Worm (Caenorhabditis elegans) whole organism, L1 larva: Measurements from ENCODE around the gene fntb-1.
A peak's percentile ranks its signal among the peaks of the same experiment; 100 is the strongest.

Experiments used
- C04F5.9 ChIP-seq: sonication (generic microtip); optimal IDR thresholded peaks from 2 replicates; lab custom pipeline; 2016; ENCODE audit warnings: missing genetic modification characterization, missing compliant biosample characterization
- Y116A8C.19 ChIP-seq: sonication (generic microtip); optimal IDR thresholded peaks from 2 replicates; lab custom pipeline; 2016; ENCODE audit warnings: missing compliant biosample characterization, missing genetic modification characterization, borderline replicate concordance
- alr-1 ChIP-seq: fragments of 200-800 bp; sonication (Bioruptor generic); optimal IDR thresholded peaks from 2 replicates; lab custom pipeline; 2018; ENCODE audit warnings: borderline replicate concordance, mild to moderate bottlenecking, missing genetic modification characterization, missing compliant biosample characterization
- aly-2 ChIP-seq: fragments of 150-350 bp; optimal IDR thresholded peaks from 2 replicates; lab custom pipeline; 2014; ENCODE audit warnings: missing biosample characterization, missing genetic modification characterization
- ama-1 ChIP-seq: fragments of 150-350 bp; optimal IDR thresholded peaks from 2 replicates; lab custom pipeline; 2014
- ceh-82 ChIP-seq, 3 experiments: fragments of 150-350 bp in 1 of 3; sonication (generic microtip) in 2 of 3; optimal IDR thresholded peaks; 2 replicates each; lab custom pipeline; 2014 to 2017; ENCODE audit warnings: missing biosample characterization in 3 of 3, missing genetic modification characterization in 3 of 3
- ceh-88 ChIP-seq: fragments of 200-800 bp; sonication (Bioruptor generic); IDR thresholded peaks from 2 replicates; pipeline ENCODE4 v1.3.6; 2022; ENCODE audit warnings: missing genetic modification characterization, missing compliant biosample characterization
- dpl-1 ChIP-seq, 3 experiments: fragments of 150-350 bp in 2 of 3; sonication (generic microtip) in 1 of 3; optimal IDR thresholded peaks; 2 replicates each; lab custom pipeline; 2014 to 2017; ENCODE audit warnings: missing biosample characterization in 3 of 3, missing genetic modification characterization in 3 of 3, missing genetic modification reagents in 3 of 3
- dsc-1 ChIP-seq: sonication (generic microtip); optimal IDR thresholded peaks from 2 replicates; lab custom pipeline; 2016; ENCODE audit warnings: mild to moderate bottlenecking, missing genetic modification characterization, missing compliant biosample characterization
- egl-27 ChIP-seq, 2 experiments: fragments of 150-350 bp in 1 of 2; sonication (generic microtip); optimal IDR thresholded peaks; 3 replicates each; lab custom pipeline; 2017 to 2018; ENCODE audit warnings: missing biosample characterization in 2 of 2, missing genetic modification characterization in 2 of 2, missing genetic modification reagents in 2 of 2
- elt-2 ChIP-seq: sonication (generic microtip); optimal IDR thresholded peaks from 2 replicates; lab custom pipeline; 2016; ENCODE audit warnings: missing genetic modification characterization, mild to moderate bottlenecking, inconsistent platforms, missing compliant biosample characterization, missing genetic modification reagents
- elt-3 ChIP-seq, 6 experiments: fragments of 150-350 bp in 1 of 6; sonication (generic microtip); optimal IDR thresholded peaks; 2 replicates each; lab custom pipeline; 2017 to 2018; ENCODE audit warnings: missing biosample characterization in 6 of 6, missing genetic modification characterization in 6 of 6, inconsistent platforms in 1 of 6
- fkh-10 ChIP-seq: sonication (generic microtip); optimal IDR thresholded peaks from 2 replicates; lab custom pipeline; 2017; ENCODE audit warnings: missing biosample characterization, missing genetic modification reagents, missing genetic modification characterization
- fkh-4 ChIP-seq: sonication (generic microtip); optimal IDR thresholded peaks from 2 replicates; lab custom pipeline; 2016; ENCODE audit warnings: missing compliant biosample characterization, missing genetic modification characterization, borderline replicate concordance
- fkh-8 ChIP-seq: sonication (generic microtip); optimal IDR thresholded peaks from 2 replicates; lab custom pipeline; 2016; ENCODE audit warnings: mild to moderate bottlenecking, missing genetic modification characterization, missing compliant biosample characterization
- grh-1 ChIP-seq: fragments of 200-800 bp; sonication (Bioruptor generic); IDR thresholded peaks from 2 replicates; pipeline ENCODE4 v1.3.6; 2022; ENCODE audit warnings: missing genetic modification reagents, missing genetic modification characterization, missing compliant biosample characterization
- hlh-17 ChIP-seq: fragments of 200-800 bp; sonication (Bioruptor generic); optimal IDR thresholded peaks from 2 replicates; lab custom pipeline; 2018; ENCODE audit warnings: missing genetic modification characterization, mild to moderate bottlenecking, missing compliant biosample characterization, moderate library complexity, borderline replicate concordance
- hlh-4 ChIP-seq: sonication (generic microtip); optimal IDR thresholded peaks from 2 replicates; lab custom pipeline; 2016; ENCODE audit warnings: mild to moderate bottlenecking, missing genetic modification characterization, missing compliant biosample characterization
- hpl-2 ChIP-seq: fragments of 150-350 bp; optimal IDR thresholded peaks from 2 replicates; lab custom pipeline; 2014; ENCODE audit warnings: missing biosample characterization, missing genetic modification reagents, missing genetic modification characterization
- lin-14 ChIP-seq: fragments of 200-800 bp; sonication (Bioruptor generic); optimal IDR thresholded peaks from 2 replicates; lab custom pipeline; 2018; ENCODE audit warnings: mild to moderate bottlenecking, missing genetic modification characterization, moderate library complexity, missing compliant biosample characterization
- lin-15B ChIP-seq: fragments of 150-350 bp; sonication (generic microtip); optimal IDR thresholded peaks from 3 replicates; lab custom pipeline; 2014; ENCODE audit warnings: missing biosample characterization, missing genetic modification characterization
- lin-35 ChIP-seq, 2 experiments: fragments of 150-350 bp; optimal IDR thresholded peaks; 2 replicates each; lab custom pipeline; 2014; ENCODE audit warnings: missing biosample characterization in 2 of 2, missing genetic modification characterization in 2 of 2, missing genetic modification reagents in 2 of 2
- mab-9 ChIP-seq: fragments of 200-800 bp; sonication (Bioruptor generic); IDR thresholded peaks from 2 replicates; pipeline ENCODE4 v1.3.6; 2022; ENCODE audit warnings: missing genetic modification reagents, missing genetic modification characterization, missing compliant biosample characterization
- mdl-1 ChIP-seq, 2 experiments: fragments of 150-350 bp; optimal IDR thresholded peaks; 2 replicates each; lab custom pipeline; 2014 to 2017; ENCODE audit warnings: missing biosample characterization in 2 of 2, missing genetic modification characterization in 2 of 2, inconsistent platforms in 1 of 2
- mef-2 ChIP-seq: fragments of 150-350 bp; optimal IDR thresholded peaks from 2 replicates; lab custom pipeline; 2014; ENCODE audit warnings: missing biosample characterization, missing genetic modification characterization
- mep-1 ChIP-seq: fragments of 150-350 bp; optimal IDR thresholded peaks from 2 replicates; lab custom pipeline; 2014; ENCODE audit warnings: missing biosample characterization, missing genetic modification characterization
- nhr-12 ChIP-seq: sonication (generic microtip); optimal IDR thresholded peaks from 2 replicates; lab custom pipeline; 2017; ENCODE audit warnings: missing biosample characterization, missing genetic modification characterization
- nhr-237 ChIP-seq: fragments of 150-350 bp; optimal IDR thresholded peaks from 2 replicates; lab custom pipeline; 2014; ENCODE audit warnings: missing biosample characterization, missing genetic modification characterization
- nhr-47 ChIP-seq: sonication (generic microtip); optimal IDR thresholded peaks from 2 replicates; lab custom pipeline; 2016; ENCODE audit warnings: mild to moderate bottlenecking, missing genetic modification characterization, moderate library complexity, missing compliant biosample characterization
- nhr-77 ChIP-seq: fragments of 150-350 bp; optimal IDR thresholded peaks from 2 replicates; lab custom pipeline; 2014; ENCODE audit warnings: missing biosample characterization, missing genetic modification characterization
- nhr-84 ChIP-seq: sonication (generic microtip); optimal IDR thresholded peaks from 2 replicates; lab custom pipeline; 2017; ENCODE audit warnings: missing biosample characterization, missing genetic modification characterization
- nhr-85 ChIP-seq: sonication (generic microtip); peaks from one replicate; lab custom pipeline; 2016; ENCODE audit warnings: missing genetic modification characterization, inconsistent platforms, missing compliant biosample characterization
- nhr-90 ChIP-seq: sonication (generic microtip); optimal IDR thresholded peaks from 2 replicates; lab custom pipeline; 2016; ENCODE audit warnings: mild to moderate bottlenecking, missing genetic modification characterization, missing compliant biosample characterization; ENCODE audit not compliant: poor library complexity
- pag-3 ChIP-seq: sonication (generic microtip); optimal IDR thresholded peaks from 2 replicates; lab custom pipeline; 2017; ENCODE audit warnings: missing genetic modification characterization, mild to moderate bottlenecking, missing compliant biosample characterization, antibody characterized with exemption, borderline replicate concordance; ENCODE audit not compliant: insufficient read depth
- pax-3 ChIP-seq: fragments of 200-800 bp; sonication (Bioruptor generic); optimal IDR thresholded peaks from 2 replicates; lab custom pipeline; 2018; ENCODE audit warnings: mild to moderate bottlenecking, missing genetic modification characterization, moderate library complexity, missing compliant biosample characterization
- pqm-1 ChIP-seq: sonication (generic microtip); optimal IDR thresholded peaks from 3 replicates; lab custom pipeline; 2017; ENCODE audit warnings: missing biosample characterization, missing genetic modification characterization
- skn-1 ChIP-seq: fragments of 150-350 bp; optimal IDR thresholded peaks from 2 replicates; lab custom pipeline; 2014; ENCODE audit warnings: missing biosample characterization, missing genetic modification characterization
- snpc-4 ChIP-seq: fragments of 150-350 bp; optimal IDR thresholded peaks from 2 replicates; lab custom pipeline; 2014; ENCODE audit warnings: missing biosample characterization, missing genetic modification characterization
- snu-23 ChIP-seq: sonication (generic microtip); optimal IDR thresholded peaks from 2 replicates; lab custom pipeline; 2016; ENCODE audit warnings: missing genetic modification characterization, missing compliant biosample characterization
- sptf-1 ChIP-seq: fragments of 150-350 bp; optimal IDR thresholded peaks from 2 replicates; lab custom pipeline; 2014; ENCODE audit warnings: missing biosample characterization, missing genetic modification characterization
- sup-37 ChIP-seq: fragments of 200-800 bp; sonication (Bioruptor generic); optimal IDR thresholded peaks from 2 replicates; lab custom pipeline; 2018; ENCODE audit warnings: mild to moderate bottlenecking, missing genetic modification characterization, missing compliant biosample characterization
- swsn-7 ChIP-seq: sonication (generic microtip); optimal IDR thresholded peaks from 2 replicates; lab custom pipeline; 2016; ENCODE audit warnings: missing genetic modification characterization, missing compliant biosample characterization
- tbx-2 ChIP-seq: sonication (generic microtip); optimal IDR thresholded peaks from 2 replicates; lab custom pipeline; 2016; ENCODE audit warnings: missing genetic modification characterization, missing compliant biosample characterization
- tlp-1 ChIP-seq: fragments of 150-350 bp; optimal IDR thresholded peaks from 2 replicates; lab custom pipeline; 2014; ENCODE audit warnings: missing biosample characterization, missing genetic modification characterization
- unc-130 ChIP-seq: fragments of 150-350 bp; optimal IDR thresholded peaks from 2 replicates; lab custom pipeline; 2017; ENCODE audit warnings: missing biosample characterization, missing genetic modification characterization, inconsistent platforms
- unc-62 ChIP-seq: fragments of 150-350 bp; optimal IDR thresholded peaks from 2 replicates; lab custom pipeline; 2014; ENCODE audit warnings: missing biosample characterization, missing genetic modification reagents, missing genetic modification characterization
- unc-86 ChIP-seq: sonication (generic microtip); optimal IDR thresholded peaks from 2 replicates; lab custom pipeline; 2016; ENCODE audit warnings: missing genetic modification characterization, missing compliant biosample characterization
- unc-98 ChIP-seq: fragments of 200-800 bp; sonication (Bioruptor generic); IDR thresholded peaks from 2 replicates; pipeline ENCODE4 v1.3.6; 2022; ENCODE audit warnings: missing genetic modification characterization, missing compliant biosample characterization
- xbp-1 ChIP-seq: sonication (generic microtip); optimal IDR thresholded peaks from 2 replicates; lab custom pipeline; 2016; ENCODE audit warnings: missing genetic modification characterization, missing compliant biosample characterization
- zip-4 ChIP-seq: fragments of 200-800 bp; sonication (Bioruptor generic); optimal IDR thresholded peaks from 2 replicates; lab custom pipeline; 2018; ENCODE audit warnings: mild to moderate bottlenecking, missing genetic modification characterization, moderate library complexity, missing compliant biosample characterization

fntb-1 gene

ce11 chrV:14423268-14423667 is 24.2 kb upstream of the fntb-1 start, which contains the start of gene rpoa-12 (continued):
- TF ChIP-seq ceh-88 (no peak), egl-27 (tag; optimal IDR thresholded peaks at IDR 0.05; lab: Kevin White, UChicago) (no peak), alr-1 (no peak), xbp-1 (tag; lab: Kevin White, UChicago) (peak; percentile 55), hlh-17 (GFP tag; lab: Kevin White, UChicago) (no peak), dsc-1 (tag; lab: Kevin White, UChicago) (peak; percentile 42), lin-15B (tag; lab: Kevin White, UChicago) (peak; percentile 31), lin-14 (GFP tag; lab: Kevin White, UChicago) (peak; percentile 53), ceh-82 (tag; optimal IDR thresholded peaks at IDR 0.05; lab: Kevin White, UChicago) (peak in 1 of 3 experiments; percentile 24), nhr-84 (tag; lab: Kevin White, UChicago) (no peak), fkh-4 (no peak), elt-2 (tag; lab: Kevin White, UChicago) (no peak), nhr-12 (no peak), mdl-1 (tag; optimal IDR thresholded peaks at IDR 0.05; lab: Kevin White, UChicago) (no peak), nhr-90 (tag; lab: Kevin White, UChicago) (peak; percentile 49), grh-1 (no peak), nhr-85 (tag; lab: Kevin White, UChicago) (no peak), aly-2 (tag; lab: Kevin White, UChicago) (no peak), snu-23 (GFP tag; lab: Kevin White, UChicago) (peak; percentile 57), nhr-47 (tag; lab: Kevin White, UChicago) (peak; percentile 67), sup-37 (no peak), unc-130 (peak; percentile 1), lin-35 (GFP tag; optimal IDR thresholded peaks at IDR 0.05; lab: Kevin White, UChicago) (peak; percentile 27 to 76), mab-9 (GFP tag; lab: Robert Waterston, UW) (no peak), fkh-10 (GFP tag; lab: Kevin White, UChicago) (no peak), mef-2 (no peak), pag-3 (no peak), snpc-4 (tag; lab: Kevin White, UChicago) (no peak), swsn-7 (tag; lab: Kevin White, UChicago) (peak; percentile 29), mep-1 (no peak), tlp-1 (tag; lab: Kevin White, UChicago) (no peak), hlh-4 (tag; lab: Kevin White, UChicago) (no peak), dpl-1 (GFP tag; optimal IDR thresholded peaks at IDR 0.05; lab: Kevin White, UChicago) (peak; percentile 37 to 51 (median 38)), elt-3 (tag; optimal IDR thresholded peaks at IDR 0.05; lab: Kevin White, UChicago) (no peak), C04F5.9 (tag; lab: Kevin White, UChicago) (no peak), tbx-2 (tag; lab: Kevin White, UChicago) (peak; percentile 44), sptf-1 (tag; lab: Kevin White, UChicago) (no peak), hpl-2 (no peak), unc-98 (0 out of 2 replicates have a peak, but pooled peaks have one; percentile 44), fkh-8 (tag; lab: Kevin White, UChicago) (peak; percentile 63), unc-86 (tag; lab: Kevin White, UChicago) (no peak), pqm-1 (no peak), skn-1 (tag; lab: Kevin White, UChicago) (peak; percentile 94), zip-4 (GFP tag; lab: Kevin White, UChicago) (no peak), unc-62 (GFP tag; lab: Kevin White, UChicago) (no peak), ama-1 (lab: Kevin White, UChicago) (no peak), nhr-237 (tag; lab: Kevin White, UChicago) (no peak), nhr-77 (no peak), Y116A8C.19 (tag; lab: Kevin White, UChicago) (no peak), pax-3 (tag; lab: Kevin White, UChicago) (peak; percentile 92)
